Fruit fly (Drosophila melanogaster) whole organism, embryonic: ENCODE measurements around the gene CG7724.

Source experiments
- Atf6 ChIP-seq: fragments of 200-800 bp; sonication (Bioruptor generic); IDR thresholded peaks from 2 replicates; pipeline ENCODE4 v1.3.6; 2022; ENCODE audit warnings: missing biosample characterization, missing genetic modification characterization
- BEAF-32 ChIP-seq: fragments of 200-800 bp; sonication (Bioruptor generic); optimal IDR thresholded peaks from 3 replicates; lab custom pipeline; 2017; ENCODE audit warnings: missing biosample characterization, missing genetic modification characterization, mild to moderate bottlenecking, moderate library complexity, missing genetic modification reagents
- Bgb ChIP-seq: fragments of 200-800 bp; sonication (Bioruptor generic); IDR thresholded peaks from 2 replicates; pipeline ENCODE4 v1.3.6; 2022; ENCODE audit warnings: missing biosample characterization, missing genetic modification characterization; ENCODE audit not compliant: partially characterized antibody
- CG1024 ChIP-seq: fragments of 200-800 bp; sonication (Bioruptor generic); IDR thresholded peaks from 2 replicates; pipeline ENCODE4 v1.3.6; 2022; ENCODE audit warnings: missing biosample characterization, missing genetic modification characterization
- CG10431 ChIP-seq: fragments of 200-800 bp; sonication (Bioruptor generic); optimal IDR thresholded peaks from 3 replicates; lab custom pipeline; 2018; ENCODE audit warnings: missing biosample characterization, mild to moderate bottlenecking, missing genetic modification characterization
- CG11696 ChIP-seq: fragments of 200-800 bp; sonication (Bioruptor generic); IDR thresholded peaks from 2 replicates; pipeline ENCODE4 v1.3.6; 2022; ENCODE audit warnings: missing biosample characterization, missing genetic modification characterization
- CG14710 ChIP-seq: fragments of 200-800 bp; sonication (Bioruptor generic); optimal IDR thresholded peaks from 3 replicates; lab custom pipeline; 2019; ENCODE audit warnings: missing biosample characterization, mild to moderate bottlenecking, missing genetic modification characterization, moderate library complexity
- CG14860 ChIP-seq: fragments of 200-800 bp; sonication (Bioruptor generic); IDR thresholded peaks from 3 replicates; pipeline ENCODE4 v1.3.6; 2022; ENCODE audit warnings: missing biosample characterization, missing genetic modification characterization; ENCODE audit not compliant: partially characterized antibody
- CG15073 ChIP-seq: fragments of 200-800 bp; sonication (Bioruptor generic); optimal IDR thresholded peaks from 2 replicates; lab custom pipeline; 2016; ENCODE audit warnings: missing biosample characterization, missing genetic modification characterization
- CG15696 ChIP-seq: fragments of 200-800 bp; sonication (Bioruptor generic); optimal IDR thresholded peaks from 2 replicates; lab custom pipeline; 2019; ENCODE audit warnings: missing biosample characterization, mild to moderate bottlenecking, missing genetic modification characterization, moderate library complexity
- CG1602 ChIP-seq: fragments of 200-800 bp; sonication (Bioruptor generic); optimal IDR thresholded peaks from 3 replicates; lab custom pipeline; 2016; ENCODE audit warnings: missing biosample characterization, missing genetic modification characterization
- CG1832 ChIP-seq: fragments of 200-800 bp; sonication (Bioruptor generic); optimal IDR thresholded peaks from 2 replicates; lab custom pipeline; 2017; ENCODE audit warnings: missing biosample characterization, mild to moderate bottlenecking, missing genetic modification characterization, inconsistent platforms
- CG2712 ChIP-seq: fragments of 200-800 bp; optimal IDR thresholded peaks from 3 replicates; lab custom pipeline; 2019; ENCODE audit warnings: missing biosample characterization, mild to moderate bottlenecking, missing genetic modification characterization, moderate library complexity
- CG2889 ChIP-seq: fragments of 200-800 bp; sonication (Bioruptor generic); IDR thresholded peaks from 3 replicates; pipeline ENCODE4 v1.3.6; 2022; ENCODE audit warnings: missing biosample characterization, missing genetic modification characterization
- CG31441 ChIP-seq: fragments of 200-800 bp; sonication (Bioruptor generic); IDR thresholded peaks from 2 replicates; pipeline ENCODE4 v1.3.6; 2022; ENCODE audit warnings: missing biosample characterization, missing genetic modification characterization
- CG3838 ChIP-seq: fragments of 200-800 bp; sonication (Bioruptor generic); optimal IDR thresholded peaks from 3 replicates; lab custom pipeline; 2016; ENCODE audit warnings: missing biosample characterization, missing genetic modification characterization
- CG6683 ChIP-seq: fragments of 200-800 bp; sonication (Bioruptor generic); optimal IDR thresholded peaks from 2 replicates; lab custom pipeline; 2017; ENCODE audit warnings: missing biosample characterization, mild to moderate bottlenecking, missing genetic modification characterization, missing genetic modification reagents
- Chrac-16 ChIP-seq: fragments of 200-800 bp; sonication (Bioruptor generic); optimal IDR thresholded peaks from 3 replicates; lab custom pipeline; 2016; ENCODE audit warnings: missing biosample characterization, missing genetic modification characterization
- D ChIP-seq, 2 experiments: fragments of 200-800 bp in 1 of 2; fragments of >200 bp in 1 of 2; sonication (Bioruptor generic) in 1 of 2; optimal IDR thresholded peaks; 2 replicates in 1 of 2; 3 replicates in 1 of 2; lab custom pipeline; 2017; ENCODE audit warnings: mild to moderate bottlenecking in 1 of 2, missing biosample characterization in 1 of 2, missing genetic modification characterization in 1 of 2, missing genetic modification reagents in 1 of 2
- Dfd ChIP-seq, 2 experiments: fragments of >200 bp; optimal IDR thresholded peaks; 2 replicates each; lab custom pipeline; 2017; ENCODE audit warnings: missing biosample characterization in 2 of 2, missing genetic modification characterization in 2 of 2
- Dref ChIP-seq: fragments of 200-800 bp; sonication (Bioruptor generic); IDR thresholded peaks from 2 replicates; pipeline ENCODE4 v1.3.6; 2022; ENCODE audit warnings: missing biosample characterization, missing genetic modification characterization
- E2f2 ChIP-seq: fragments of 200-800 bp; sonication (Bioruptor generic); IDR thresholded peaks from 2 replicates; pipeline ENCODE4 v1.3.6; 2022; ENCODE audit warnings: missing biosample characterization, missing genetic modification characterization
- Ets97D ChIP-seq: fragments of 200-800 bp; sonication (Bioruptor generic); optimal IDR thresholded peaks from 3 replicates; lab custom pipeline; 2016; ENCODE audit warnings: missing biosample characterization, missing genetic modification characterization
- Gug ChIP-seq: fragments of 200-800 bp; sonication (Bioruptor generic); IDR thresholded peaks from 4 replicates; pipeline ENCODE4 v1.3.6; 2022; ENCODE audit warnings: missing biosample characterization, missing genetic modification characterization
- HmgZ ChIP-seq: fragments of 200-800 bp; sonication (Bioruptor generic); optimal IDR thresholded peaks from 2 replicates; lab custom pipeline; 2018; ENCODE audit warnings: missing biosample characterization, mild to moderate bottlenecking, missing genetic modification characterization
- Kr ChIP-seq: fragments of 200-800 bp; sonication (Bioruptor generic); optimal IDR thresholded peaks from 2 replicates; lab custom pipeline; 2017; ENCODE audit warnings: missing biosample characterization, mild to moderate bottlenecking, missing genetic modification characterization
- Lpt ChIP-seq: fragments of >200 bp; optimal IDR thresholded peaks from 2 replicates; lab custom pipeline; 2018; ENCODE audit warnings: missing biosample characterization, missing genetic modification characterization
- TFAM ChIP-seq: fragments of 200-800 bp; sonication (Bioruptor generic); optimal IDR thresholded peaks from 2 replicates; lab custom pipeline; 2017; ENCODE audit warnings: missing biosample characterization, missing genetic modification characterization, inconsistent platforms
- Xrp1 ChIP-seq: fragments of 200-800 bp; sonication (Bioruptor generic); IDR thresholded peaks from 2 replicates; pipeline ENCODE4 v1.3.6; 2022; ENCODE audit warnings: missing biosample characterization, missing genetic modification characterization
- ap ChIP-seq: fragments of 200-800 bp; sonication (Bioruptor generic); IDR thresholded peaks from 2 replicates; pipeline ENCODE4 v1.3.6; 2022; ENCODE audit warnings: missing biosample characterization, missing genetic modification characterization
- ato ChIP-seq: fragments of 200-800 bp; sonication (Bioruptor generic); IDR thresholded peaks from 2 replicates; pipeline ENCODE4 v1.3.6; 2022; ENCODE audit warnings: missing biosample characterization, missing genetic modification characterization; ENCODE audit not compliant: partially characterized antibody
- btn ChIP-seq: fragments of 200-800 bp; sonication (Bioruptor generic); optimal IDR thresholded peaks from 2 replicates; lab custom pipeline; 2016; ENCODE audit warnings: missing biosample characterization, missing genetic modification characterization
- chif ChIP-seq, 2 experiments: fragments of 200-800 bp; sonication (Bioruptor generic); optimal IDR thresholded peaks; 3 replicates each; lab custom pipeline; 2016; ENCODE audit warnings: missing biosample characterization in 2 of 2, missing genetic modification characterization in 2 of 2
- dimm ChIP-seq: fragments of 200-800 bp; sonication (Bioruptor generic); IDR thresholded peaks from 2 replicates; pipeline ENCODE4 v1.3.6; 2022; ENCODE audit warnings: missing biosample characterization, missing genetic modification characterization
- dpn ChIP-seq, 2 experiments: fragments of 200-800 bp; sonication (Bioruptor generic); optimal IDR thresholded peaks; 3 replicates each; lab custom pipeline; 2016; ENCODE audit warnings: missing biosample characterization in 2 of 2, missing genetic modification characterization in 2 of 2
- eyg ChIP-seq: fragments of 200-800 bp; sonication (Bioruptor generic); optimal IDR thresholded peaks from 3 replicates; lab custom pipeline; 2016; ENCODE audit warnings: missing biosample characterization, missing genetic modification characterization
- gcm ChIP-seq: fragments of 200-800 bp; sonication (Bioruptor generic); optimal IDR thresholded peaks from 2 replicates; lab custom pipeline; 2019; ENCODE audit warnings: missing biosample characterization, mild to moderate bottlenecking, missing genetic modification characterization, moderate library complexity
- gro ChIP-seq: fragments of 200-800 bp; sonication (Bioruptor generic); optimal IDR thresholded peaks from 2 replicates; lab custom pipeline; 2016; ENCODE audit warnings: missing biosample characterization, missing genetic modification characterization
- gsb ChIP-seq: fragments of 200-800 bp; sonication (Bioruptor generic); IDR thresholded peaks from 2 replicates; pipeline ENCODE4 v1.3.6; 2022; ENCODE audit warnings: missing biosample characterization, missing genetic modification characterization
- jing ChIP-seq: fragments of 200-800 bp; sonication (Bioruptor generic); optimal IDR thresholded peaks from 2 replicates; lab custom pipeline; 2018; ENCODE audit warnings: missing biosample characterization, mild to moderate bottlenecking, missing genetic modification characterization
- lov ChIP-seq, 2 experiments: fragments of 200-800 bp in 1 of 2; fragments of >200 bp in 1 of 2; sonication (Bioruptor generic) in 1 of 2; IDR thresholded peaks in 1 of 2; optimal IDR thresholded peaks in 1 of 2; 2 replicates in 1 of 2; 3 replicates in 1 of 2; pipeline versions ENCODE4 v1.3.6 to Lab custom; 2017 to 2022; ENCODE audit warnings: missing biosample characterization in 1 of 2, missing genetic modification characterization in 1 of 2
- nerfin-2 ChIP-seq: fragments of 200-800 bp; sonication (Bioruptor generic); IDR thresholded peaks from 2 replicates; pipeline ENCODE4 v1.3.6; 2022; ENCODE audit warnings: missing biosample characterization, missing genetic modification characterization; ENCODE audit not compliant: partially characterized antibody
- onecut ChIP-seq: fragments of 200-800 bp; sonication (Bioruptor generic); IDR thresholded peaks from 2 replicates; pipeline ENCODE4 v1.3.6; 2022; ENCODE audit warnings: missing biosample characterization, missing genetic modification characterization
- pfk ChIP-seq: fragments of 200-800 bp; sonication (Bioruptor generic); optimal IDR thresholded peaks from 2 replicates; lab custom pipeline; 2018; ENCODE audit warnings: missing biosample characterization, mild to moderate bottlenecking, missing genetic modification characterization, moderate library complexity
- pho ChIP-seq: fragments of 200-800 bp; sonication (Bioruptor generic); optimal IDR thresholded peaks from 2 replicates; lab custom pipeline; 2016; ENCODE audit warnings: missing biosample characterization, missing genetic modification characterization
- pros ChIP-seq: fragments of 200-800 bp; sonication (Bioruptor generic); optimal IDR thresholded peaks from 3 replicates; lab custom pipeline; 2019; ENCODE audit warnings: missing biosample characterization, mild to moderate bottlenecking, missing genetic modification characterization, moderate library complexity
- psq ChIP-seq: fragments of 200-800 bp; sonication (Bioruptor generic); optimal IDR thresholded peaks from 2 replicates; lab custom pipeline; 2017; ENCODE audit warnings: missing biosample characterization, missing genetic modification characterization
- pzg ChIP-seq: fragments of 200-800 bp; sonication (Bioruptor generic); optimal IDR thresholded peaks from 3 replicates; lab custom pipeline; 2018; ENCODE audit warnings: missing biosample characterization, mild to moderate bottlenecking, missing genetic modification characterization, moderate library complexity
- ro ChIP-seq: fragments of 200-800 bp; sonication (Bioruptor generic); IDR thresholded peaks from 2 replicates; pipeline ENCODE4 v1.3.6; 2022; ENCODE audit warnings: missing biosample characterization, missing genetic modification characterization
- sima ChIP-seq: fragments of 200-800 bp; sonication (Bioruptor generic); optimal IDR thresholded peaks from 2 replicates; lab custom pipeline; 2016; ENCODE audit warnings: missing biosample characterization, missing genetic modification characterization
- wek ChIP-seq: fragments of 200-800 bp; sonication (Bioruptor generic); optimal IDR thresholded peaks from 3 replicates; lab custom pipeline; 2018; ENCODE audit warnings: missing biosample characterization, mild to moderate bottlenecking, missing genetic modification characterization, moderate library complexity

The CG7724 gene

dm6 chr3L:17055467-17055877 is at the start of gene CG7724 (continued):
- no peak for TF ChIP-seq Chrac-16
- no peak for TF ChIP-seq lov (optimal IDR thresholded peaks at IDR 0.05; lab: Kevin White, UChicago)
- no peak for TF ChIP-seq lov (GFP tag; IDR thresholded peaks at IDR 0.05; lab: Robert Waterston, UW)
- TF ChIP-seq jing: no peak
- no peak for TF ChIP-seq eyg (GFP tag; lab: Kevin White, UChicago)
- peak; percentile 46 for TF ChIP-seq BEAF-32 (GFP tag; lab: Kevin White, UChicago)
- TF ChIP-seq CG11696 (GFP tag; lab: Robert Waterston, UW): no peak
- TF ChIP-seq Lpt: no peak
- TF ChIP-seq sima: no peak
- TF ChIP-seq Atf6: peak; percentile 38; the same call in 1 of the 2 replicates
- no peak for TF ChIP-seq CG15696 (tag; lab: Kevin White, UChicago)
- no peak for TF ChIP-seq chif (GFP tag; optimal IDR thresholded peaks at IDR 0.05; lab: Kevin White, UChicago)
- TF ChIP-seq CG2712 (tag; lab: Kevin White, UChicago): peak; percentile 15
- TF ChIP-seq CG3838 (GFP tag; lab: Kevin White, UChicago): no peak
- TF ChIP-seq pzg (GFP tag; lab: Kevin White, UChicago): peak; percentile 31
- no peak for TF ChIP-seq D (optimal IDR thresholded peaks at IDR 0.05; lab: Kevin White, UChicago)
- no peak for TF ChIP-seq D (GFP tag; optimal IDR thresholded peaks at IDR 0.05; lab: Kevin White, UChicago)
- TF ChIP-seq wek: no peak
- TF ChIP-seq btn: no peak
- no peak for TF ChIP-seq CG14710 (tag; lab: Kevin White, UChicago)
- TF ChIP-seq Bgb: peak; percentile 88
- TF ChIP-seq pho: no peak
- TF ChIP-seq Kr (GFP tag; lab: Kevin White, UChicago): no peak
- no peak for TF ChIP-seq CG1832 (GFP tag; lab: Kevin White, UChicago)
- no peak for TF ChIP-seq CG10431 (GFP tag; lab: Kevin White, UChicago)
- no peak for TF ChIP-seq CG1602 (GFP tag; lab: Kevin White, UChicago)
- no peak for TF ChIP-seq CG31441 (GFP tag; lab: Robert Waterston, UW)
- peak; percentile 87 for TF ChIP-seq ato (GFP tag; lab: Robert Waterston, UW)
- no peak for TF ChIP-seq pfk (GFP tag; lab: Kevin White, UChicago)
- peak; percentile 85 for TF ChIP-seq Dref (GFP tag; lab: Robert Waterston, UW)
- TF ChIP-seq CG14860 (GFP tag; lab: Robert Waterston, UW): peak; percentile 88
- TF ChIP-seq psq: no peak
- peak; percentile 92 for TF ChIP-seq nerfin-2 (GFP tag; lab: Robert Waterston, UW)
- no peak for TF ChIP-seq ro (GFP tag; lab: Robert Waterston, UW)
- no peak for TF ChIP-seq CG15073 (GFP tag; lab: Kevin White, UChicago)
- no peak for TF ChIP-seq CG1024 (GFP tag; lab: Robert Waterston, UW)
- TF ChIP-seq onecut (GFP tag; lab: Robert Waterston, UW): no peak
- TF ChIP-seq Gug (GFP tag; lab: Robert Waterston, UW): no peak
- no peak for TF ChIP-seq Dfd (GFP tag; optimal IDR thresholded peaks at IDR 0.05; lab: Kevin White, UChicago)
- TF ChIP-seq Xrp1 (GFP tag; lab: Robert Waterston, UW): 0 out of 2 replicates have a peak, but pooled peaks have one; percentile 6
- TF ChIP-seq CG6683: no peak
- peak; percentile 93 for TF ChIP-seq E2f2
- no peak for TF ChIP-seq dimm (GFP tag; lab: Robert Waterston, UW)
- TF ChIP-seq gro (GFP tag; lab: Kevin White, UChicago): no peak
- TF ChIP-seq pros (GFP tag; lab: Kevin White, UChicago): no peak
- no peak for TF ChIP-seq TFAM (GFP tag; lab: Kevin White, UChicago)
- no peak for TF ChIP-seq gsb (GFP tag; lab: Robert Waterston, UW)
- TF ChIP-seq HmgZ (tag; lab: Kevin White, UChicago): peak; percentile 35
- no peak for TF ChIP-seq dpn (GFP tag; optimal IDR thresholded peaks at IDR 0.05; lab: Kevin White, UChicago)
- TF ChIP-seq CG2889 (GFP tag; lab: Robert Waterston, UW): no peak
- TF ChIP-seq ap (GFP tag; lab: Robert Waterston, UW): no peak
- no peak for TF ChIP-seq gcm (GFP tag; lab: Kevin White, UChicago)
- TF ChIP-seq Ets97D (GFP tag; lab: Kevin White, UChicago): peak; percentile 2
